Fruit fly (Drosophila melanogaster): ENCODE results near the gene Nna1.
A peak's percentile ranks its signal among the peaks of the same experiment; 100 is the strongest.

The Nna1 gene

dm6 chrX:13644696-13645393 is 47.2 kb upstream of the Nna1 start (continued):
- TF ChIP-seq CG10979 (tag; optimal IDR thresholded peaks at IDR 0.05) (peak; percentile 3), zen2 (GFP tag; IDR thresholded peaks at IDR 0.05; ENCODE audit: partially characterized antibody) (no peak), dmrt99B (tag; optimal IDR thresholded peaks at IDR 0.05) (peak; percentile 47), CG12071 (GFP tag; optimal IDR thresholded peaks at IDR 0.05) (peak; percentile 7), Hmr (GFP tag; optimal IDR thresholded peaks at IDR 0.05) (peak; percentile 40), Lim3 (GFP tag; IDR thresholded peaks at IDR 0.05) (no peak), Ssrp (tag; optimal IDR thresholded peaks at IDR 0.05) (no peak), dmrt11E (tag; optimal IDR thresholded peaks at IDR 0.05) (no peak), nom (GFP tag; optimal IDR thresholded peaks at IDR 0.05) (peak; percentile 97), CG12236 (GFP tag; optimal IDR thresholded peaks at IDR 0.05) (no peak), CG31441 (GFP tag; IDR thresholded peaks at IDR 0.05) (peak; percentile 47), sc (optimal IDR thresholded peaks at IDR 0.05) (no peak), sc (GFP tag; optimal IDR thresholded peaks at IDR 0.05) (peak; percentile 59), unpg (GFP tag; optimal IDR thresholded peaks at IDR 0.05) (peak; percentile 56), BtbVII (GFP tag; optimal IDR thresholded peaks at IDR 0.05) (peak; percentile 32), Fer3 (tag; optimal IDR thresholded peaks at IDR 0.05) (peak; percentile 36), Sry-β (GFP tag; optimal IDR thresholded peaks at IDR 0.05) (peak; percentile 1), CG17328 (GFP tag; IDR thresholded peaks at IDR 0.05) (no peak), HHEX (GFP tag; optimal IDR thresholded peaks at IDR 0.05) (peak; percentile 28), H15 (GFP tag; IDR thresholded peaks at IDR 0.05) (no peak), CG7839 (tag; optimal IDR thresholded peaks at IDR 0.05) (peak; percentile 40), grau (tag; optimal IDR thresholded peaks at IDR 0.05) (peak; percentile 23), sd (tag; optimal IDR thresholded peaks at IDR 0.05) (peak; percentile 19), Vsx1 (GFP tag; optimal IDR thresholded peaks at IDR 0.05) (peak; percentile 49), sob (GFP tag; IDR thresholded peaks at IDR 0.05) (no peak), CG2678 (tag; optimal IDR thresholded peaks at IDR 0.05) (peak; percentile 63), danr (GFP tag; IDR thresholded peaks at IDR 0.05) (no peak), CG18619 (GFP tag; optimal IDR thresholded peaks at IDR 0.05) (no peak), Doc3 (GFP tag; IDR thresholded peaks at IDR 0.05; ENCODE audit: partially characterized antibody) (no peak), Oli (tag; optimal IDR thresholded peaks at IDR 0.05) (peak; percentile 24), gem (tag; optimal IDR thresholded peaks at IDR 0.05) (peak; percentile 67), Hand (GFP tag; optimal IDR thresholded peaks at IDR 0.05) (no peak), ems (GFP tag; optimal IDR thresholded peaks at IDR 0.05) (no peak), cwo (GFP tag; optimal IDR thresholded peaks at IDR 0.05) (no peak), CG15269 (tag; optimal IDR thresholded peaks at IDR 0.05) (peak; percentile 52), CG2199 (GFP tag; IDR thresholded peaks at IDR 0.05) (no peak), fd96Cb (tag; optimal IDR thresholded peaks at IDR 0.05) (peak; percentile 40), ttk (GFP tag; IDR thresholded peaks at IDR 0.05) (no peak), CG8924 (tag; optimal IDR thresholded peaks at IDR 0.05) (peak; percentile 19), Sox102F (GFP tag; optimal IDR thresholded peaks at IDR 0.05) (peak; percentile 62), Meics (GFP tag; optimal IDR thresholded peaks at IDR 0.05) (peak; percentile 40), YL-1 (GFP tag; optimal IDR thresholded peaks at IDR 0.05) (peak; percentile 1), Mad (GFP tag; optimal IDR thresholded peaks at IDR 0.05) (no peak), btn (GFP tag; optimal IDR thresholded peaks at IDR 0.05) (no peak), CG3407 (GFP tag; optimal IDR thresholded peaks at IDR 0.05) (peak; percentile 53), CG42726 (GFP tag; IDR thresholded peaks at IDR 0.05; ENCODE audit: partially characterized antibody) (no peak), gcm2 (GFP tag; optimal IDR thresholded peaks at IDR 0.05) (no peak), CG15514 (GFP tag; optimal IDR thresholded peaks at IDR 0.05) (peak; percentile 33)
